Fruit fly (Drosophila melanogaster) whole organism, embryonic: ENCODE results near the gene Grip84.

Experiments
- Awh ChIP-seq: fragments of 200-800 bp; sonication (Bioruptor generic); IDR thresholded peaks from 2 replicates; pipeline ENCODE4, ENCODE4 v1.3.6; 2022; ENCODE audit warnings: missing biosample characterization, missing genetic modification characterization
- CG13287 ChIP-seq: fragments of 200-800 bp; sonication (Bioruptor generic); IDR thresholded peaks from 2 replicates; pipeline ENCODE4 v1.3.6; 2022; ENCODE audit warnings: missing biosample characterization, missing genetic modification characterization; ENCODE audit not compliant: partially characterized antibody
- CG13296 ChIP-seq: fragments of 200-800 bp; sonication (Bioruptor generic); optimal IDR thresholded peaks from 3 replicates; lab custom pipeline; 2018; ENCODE audit warnings: missing biosample characterization, mild to moderate bottlenecking, missing genetic modification characterization
- CG14860 ChIP-seq: fragments of 200-800 bp; sonication (Bioruptor generic); IDR thresholded peaks from 3 replicates; pipeline ENCODE4 v1.3.6; 2022; ENCODE audit warnings: missing biosample characterization, missing genetic modification characterization; ENCODE audit not compliant: partially characterized antibody
- CG15269 ChIP-seq: fragments of 200-800 bp; sonication (Bioruptor generic); optimal IDR thresholded peaks from 2 replicates; lab custom pipeline; 2018; ENCODE audit warnings: missing biosample characterization, mild to moderate bottlenecking, missing genetic modification characterization, moderate library complexity
- CG16779 ChIP-seq: fragments of 200-800 bp; sonication (Bioruptor generic); IDR thresholded peaks from 2 replicates; pipeline ENCODE4 v1.3.6; 2022; ENCODE audit warnings: missing biosample characterization, missing genetic modification characterization
- CG2129 ChIP-seq: fragments of 200-800 bp; sonication (Bioruptor generic); IDR thresholded peaks from 2 replicates; pipeline ENCODE4 v1.3.6; 2022; ENCODE audit warnings: missing biosample characterization, missing genetic modification characterization; ENCODE audit not compliant: partially characterized antibody
- CG34224 ChIP-seq: fragments of 200-800 bp; sonication (Bioruptor generic); IDR thresholded peaks from 3 replicates; pipeline ENCODE4 v1.3.6; 2022; ENCODE audit warnings: missing biosample characterization, missing genetic modification characterization; ENCODE audit not compliant: partially characterized antibody
- CG34376 ChIP-seq: fragments of 200-800 bp; sonication (Bioruptor generic); optimal IDR thresholded peaks from 2 replicates; lab custom pipeline; 2018; ENCODE audit warnings: missing biosample characterization, mild to moderate bottlenecking, missing genetic modification characterization
- CG3995 ChIP-seq: fragments of 200-800 bp; sonication (Bioruptor generic); optimal IDR thresholded peaks from 3 replicates; lab custom pipeline; 2016; ENCODE audit warnings: missing biosample characterization, missing genetic modification characterization
- CG4328 ChIP-seq: fragments of 200-800 bp; sonication (Bioruptor generic); optimal IDR thresholded peaks from 3 replicates; lab custom pipeline; 2017; ENCODE audit warnings: missing biosample characterization, missing genetic modification reagents, missing genetic modification characterization
- CG4820 ChIP-seq: fragments of 200-800 bp; sonication (Bioruptor generic); optimal IDR thresholded peaks from 3 replicates; lab custom pipeline; 2016; ENCODE audit warnings: missing biosample characterization, missing genetic modification characterization
- CG5245 ChIP-seq: fragments of 200-800 bp; sonication (Bioruptor generic); optimal IDR thresholded peaks from 3 replicates; lab custom pipeline; 2016; ENCODE audit warnings: missing biosample characterization, missing genetic modification characterization
- CG6654 ChIP-seq: fragments of 200-800 bp; sonication (Bioruptor generic); optimal IDR thresholded peaks from 2 replicates; lab custom pipeline; 2017; ENCODE audit warnings: missing biosample characterization, mild to moderate bottlenecking, missing genetic modification characterization
- CG6791 ChIP-seq: fragments of 200-800 bp; sonication (Bioruptor generic); IDR thresholded peaks from 3 replicates; pipeline ENCODE4 v1.3.6; 2022; ENCODE audit warnings: missing biosample characterization, missing genetic modification characterization; ENCODE audit not compliant: partially characterized antibody
- CG7357 ChIP-seq: fragments of 200-800 bp; sonication (Bioruptor generic); IDR thresholded peaks from 3 replicates; pipeline ENCODE4 v1.3.6; 2022; ENCODE audit warnings: missing biosample characterization, missing genetic modification characterization
- CG9437 ChIP-seq: fragments of 200-800 bp; sonication (Bioruptor generic); optimal IDR thresholded peaks from 2 replicates; lab custom pipeline; 2018; ENCODE audit warnings: missing biosample characterization, mild to moderate bottlenecking, missing genetic modification characterization
- CG9932 ChIP-seq: fragments of 200-800 bp; sonication (Bioruptor generic); IDR thresholded peaks from 2 replicates; pipeline ENCODE4 v1.3.6; 2022; ENCODE audit warnings: missing biosample characterization, missing genetic modification characterization
- CTCF ChIP-seq: fragments of 200-800 bp; sonication (Bioruptor generic); optimal IDR thresholded peaks from 2 replicates; lab custom pipeline; 2017; ENCODE audit warnings: missing biosample characterization, mild to moderate bottlenecking, missing genetic modification characterization, moderate library complexity
- D19B ChIP-seq: fragments of 200-800 bp; sonication (Bioruptor generic); optimal IDR thresholded peaks from 2 replicates; lab custom pipeline; 2017; ENCODE audit warnings: missing biosample characterization, mild to moderate bottlenecking, missing genetic modification characterization
- Dref ChIP-seq: fragments of 200-800 bp; sonication (Bioruptor generic); IDR thresholded peaks from 2 replicates; pipeline ENCODE4 v1.3.6; 2022; ENCODE audit warnings: missing biosample characterization, missing genetic modification characterization
- Hsf ChIP-seq: fragments of 200-800 bp; sonication (Bioruptor generic); optimal IDR thresholded peaks from 3 replicates; lab custom pipeline; 2016; ENCODE audit warnings: missing biosample characterization, missing genetic modification characterization
- Kr ChIP-seq: fragments of 200-800 bp; sonication (Bioruptor generic); optimal IDR thresholded peaks from 2 replicates; lab custom pipeline; 2017; ENCODE audit warnings: missing biosample characterization, mild to moderate bottlenecking, missing genetic modification characterization
- Myb ChIP-seq: fragments of 200-800 bp; sonication (Bioruptor generic); optimal IDR thresholded peaks from 2 replicates; lab custom pipeline; 2016; ENCODE audit warnings: missing biosample characterization, missing genetic modification characterization
- Neu2 ChIP-seq: fragments of 200-800 bp; sonication (Bioruptor generic); optimal IDR thresholded peaks from 3 replicates; lab custom pipeline; 2016; ENCODE audit warnings: missing biosample characterization, missing genetic modification characterization, borderline replicate concordance
- Nf-YC ChIP-seq: fragments of 200-800 bp; optimal IDR thresholded peaks from 3 replicates; lab custom pipeline; 2019; ENCODE audit warnings: missing biosample characterization, mild to moderate bottlenecking, missing genetic modification characterization, moderate library complexity
- Opbp ChIP-seq: fragments of 200-800 bp; sonication (Bioruptor generic); IDR thresholded peaks from 3 replicates; pipeline ENCODE4 v1.3.6; 2022; ENCODE audit warnings: missing biosample characterization, missing genetic modification characterization; ENCODE audit not compliant: partially characterized antibody
- Ravus ChIP-seq: fragments of 200-800 bp; sonication (Bioruptor generic); IDR thresholded peaks from 2 replicates; pipeline ENCODE4 v1.3.6; 2022; ENCODE audit warnings: missing biosample characterization, missing genetic modification characterization
- Sox100B ChIP-seq: fragments of 200-800 bp; sonication (Bioruptor generic); optimal IDR thresholded peaks from 3 replicates; lab custom pipeline; 2018; ENCODE audit warnings: missing biosample characterization, mild to moderate bottlenecking, missing genetic modification characterization
- chinmo ChIP-seq: fragments of 200-800 bp; sonication (Bioruptor generic); IDR thresholded peaks from 4 replicates; pipeline ENCODE4 v1.3.6; 2022; ENCODE audit warnings: missing biosample characterization, missing genetic modification characterization; ENCODE audit not compliant: partially characterized antibody
- ci ChIP-seq: fragments of 200-800 bp; sonication (Bioruptor generic); IDR thresholded peaks from 3 replicates; pipeline ENCODE4 v1.3.6; 2022; ENCODE audit warnings: missing biosample characterization, missing genetic modification characterization
- dimm ChIP-seq: fragments of 200-800 bp; sonication (Bioruptor generic); IDR thresholded peaks from 2 replicates; pipeline ENCODE4 v1.3.6; 2022; ENCODE audit warnings: missing biosample characterization, missing genetic modification characterization
- ems ChIP-seq: fragments of 200-800 bp; sonication (Bioruptor generic); optimal IDR thresholded peaks from 3 replicates; lab custom pipeline; 2016; ENCODE audit warnings: missing biosample characterization, missing genetic modification characterization
- eyg ChIP-seq: fragments of 200-800 bp; sonication (Bioruptor generic); optimal IDR thresholded peaks from 3 replicates; lab custom pipeline; 2016; ENCODE audit warnings: missing biosample characterization, missing genetic modification characterization
- jumu ChIP-seq: fragments of 200-800 bp; sonication (Bioruptor generic); optimal IDR thresholded peaks from 3 replicates; lab custom pipeline; 2016; ENCODE audit warnings: missing biosample characterization, missing genetic modification characterization
- kay ChIP-seq: fragments of 200-800 bp; sonication (Bioruptor generic); optimal IDR thresholded peaks from 2 replicates; lab custom pipeline; 2016; ENCODE audit warnings: missing biosample characterization, missing genetic modification characterization
- ken ChIP-seq: fragments of 200-800 bp; sonication (Bioruptor generic); IDR thresholded peaks from 3 replicates; pipeline ENCODE4 v1.3.6; 2022; ENCODE audit warnings: missing biosample characterization, missing genetic modification characterization
- kni ChIP-seq: fragments of 200-800 bp; sonication (Bioruptor generic); optimal IDR thresholded peaks from 3 replicates; lab custom pipeline; 2017; ENCODE audit warnings: mild to moderate bottlenecking, missing biosample characterization, missing genetic modification reagents, missing genetic modification characterization
- nerfin-2 ChIP-seq: fragments of 200-800 bp; sonication (Bioruptor generic); IDR thresholded peaks from 2 replicates; pipeline ENCODE4 v1.3.6; 2022; ENCODE audit warnings: missing biosample characterization, missing genetic modification characterization; ENCODE audit not compliant: partially characterized antibody
- oc ChIP-seq: fragments of 200-800 bp; sonication (Bioruptor generic); optimal IDR thresholded peaks from 2 replicates; lab custom pipeline; 2018; ENCODE audit warnings: missing biosample characterization, mild to moderate bottlenecking, missing genetic modification characterization, moderate library complexity
- ro ChIP-seq: fragments of 200-800 bp; sonication (Bioruptor generic); IDR thresholded peaks from 2 replicates; pipeline ENCODE4 v1.3.6; 2022; ENCODE audit warnings: missing biosample characterization, missing genetic modification characterization
- sc ChIP-seq, 3 experiments: fragments of >200 bp in 2 of 3; fragments of 200-800 bp in 1 of 3; sonication (Bioruptor generic) in 1 of 3; optimal IDR thresholded peaks; 2 replicates in 2 of 3; 3 replicates in 1 of 3; lab custom pipeline; 2017; ENCODE audit warnings: mild to moderate bottlenecking in 1 of 3, missing biosample characterization in 1 of 3, missing genetic modification characterization in 1 of 3, missing genetic modification reagents in 1 of 3
- sd ChIP-seq: fragments of 200-800 bp; sonication (Bioruptor generic); optimal IDR thresholded peaks from 3 replicates; lab custom pipeline; 2018; ENCODE audit warnings: missing biosample characterization, mild to moderate bottlenecking, missing genetic modification characterization, moderate library complexity
- sens ChIP-seq: fragments of 200-800 bp; sonication (Bioruptor generic); peaks from one replicate; lab custom pipeline; 2016; ENCODE audit warnings: missing biosample characterization, missing genetic modification characterization
- seq ChIP-seq: fragments of 200-800 bp; sonication (Bioruptor generic); IDR thresholded peaks from 2 replicates; pipeline ENCODE4 v1.3.6; 2022; ENCODE audit warnings: missing biosample characterization, missing genetic modification characterization
- sqz ChIP-seq: fragments of 200-800 bp; sonication (Bioruptor generic); optimal IDR thresholded peaks from 3 replicates; lab custom pipeline; 2018; ENCODE audit warnings: missing biosample characterization, mild to moderate bottlenecking, missing genetic modification characterization
- tgo ChIP-seq: fragments of 200-800 bp; sonication (Bioruptor generic); IDR thresholded peaks from 3 replicates; pipeline ENCODE4 v1.3.6; 2022; ENCODE audit warnings: missing biosample characterization, missing genetic modification characterization
- tio ChIP-seq: fragments of 200-800 bp; sonication (Bioruptor generic); optimal IDR thresholded peaks from 2 replicates; lab custom pipeline; 2017; ENCODE audit warnings: missing biosample characterization, missing genetic modification characterization, inconsistent platforms
- wek ChIP-seq: fragments of 200-800 bp; sonication (Bioruptor generic); optimal IDR thresholded peaks from 3 replicates; lab custom pipeline; 2018; ENCODE audit warnings: missing biosample characterization, mild to moderate bottlenecking, missing genetic modification characterization, moderate library complexity
- yki ChIP-seq: fragments of >200 bp; optimal IDR thresholded peaks from 3 replicates; lab custom pipeline; 2018

Gene Grip84

dm6 chrX:19608042-19608609 lies 42.6 kb upstream of the Grip84 start (continued):
- TF ChIP-seq CG13287 (GFP tag; lab: Robert Waterston, UW) = peak; percentile 60
- peak; percentile 78 for TF ChIP-seq sd
- no peak for TF ChIP-seq wek (GFP tag; lab: Kevin White, UChicago)
- peak; percentile 72 for TF ChIP-seq Awh (GFP tag; lab: Robert Waterston, UW)
- no peak for TF ChIP-seq ro (GFP tag; lab: Robert Waterston, UW)
- no peak for TF ChIP-seq CG9932
- TF ChIP-seq Neu2 (GFP tag; lab: Kevin White, UChicago) = no peak
- no peak for TF ChIP-seq CG4820 (GFP tag; lab: Kevin White, UChicago)
- TF ChIP-seq nerfin-2 (GFP tag; lab: Robert Waterston, UW) = peak; percentile 59
- TF ChIP-seq D19B (GFP tag; lab: Kevin White, UChicago) = no peak
- TF ChIP-seq CG34376 (GFP tag; lab: Kevin White, UChicago) = peak; percentile 86
- TF ChIP-seq CG15269 (tag; lab: Kevin White, UChicago) = no peak
- TF ChIP-seq Sox100B (GFP tag; lab: Kevin White, UChicago) = no peak
- no peak for TF ChIP-seq ems (GFP tag; lab: Kevin White, UChicago)
- TF ChIP-seq jumu = no peak
- no peak for TF ChIP-seq CG7357 (GFP tag; lab: Robert Waterston, UW)
- TF ChIP-seq Nf-YC (tag; lab: Kevin White, UChicago) = no peak
- no peak for TF ChIP-seq CG6654 (GFP tag; lab: Kevin White, UChicago)
- no peak for TF ChIP-seq CG3995 (GFP tag; lab: Kevin White, UChicago)
- TF ChIP-seq tio (GFP tag; lab: Kevin White, UChicago) = no peak
- TF ChIP-seq CG6791 (GFP tag; lab: Robert Waterston, UW) = peak; percentile 72; the same call in 2 of the 3 replicates
- no peak for TF ChIP-seq Myb (GFP tag; lab: Kevin White, UChicago)
- no peak for TF ChIP-seq eyg (GFP tag; lab: Kevin White, UChicago)
- TF ChIP-seq kni = peak; percentile 82
- no peak for TF ChIP-seq CG4328 (GFP tag; lab: Kevin White, UChicago)
- TF ChIP-seq Hsf (GFP tag; lab: Kevin White, UChicago) = no peak
- peak; percentile 55; the same call in 2 of the 3 replicates for TF ChIP-seq Opbp (GFP tag; lab: Robert Waterston, UW)
- TF ChIP-seq CG14860 = peak; percentile 56; the same call in 1 of the 3 replicates
- no peak for TF ChIP-seq CG9437 (GFP tag; lab: Kevin White, UChicago)
- no peak for TF ChIP-seq kay
- TF ChIP-seq ci (GFP tag; lab: Robert Waterston, UW) = 0 out of 3 replicates have a peak, but pooled peaks have one; percentile 52
- TF ChIP-seq CG16779 (GFP tag; lab: Robert Waterston, UW) = no peak
- TF ChIP-seq Ravus (GFP tag; lab: Robert Waterston, UW) = no peak
- TF ChIP-seq ken = no peak
- no peak for TF ChIP-seq yki (lab: Kevin White, UChicago)
- TF ChIP-seq CTCF (GFP tag; lab: Kevin White, UChicago) = no peak
- TF ChIP-seq CG5245 = no peak
- no peak for TF ChIP-seq sqz (GFP tag; lab: Kevin White, UChicago)
- peak; percentile 58 for TF ChIP-seq Dref (GFP tag; lab: Robert Waterston, UW)
- TF ChIP-seq tgo = no peak
- TF ChIP-seq CG13296 = peak; percentile 35
- TF ChIP-seq sc (optimal IDR thresholded peaks at IDR 0.05; lab: Kevin White, UChicago) = no peak
- TF ChIP-seq sc (GFP tag; optimal IDR thresholded peaks at IDR 0.05; lab: Kevin White, UChicago) = no peak
- no peak for TF ChIP-seq CG2129
- peak; percentile 24 for TF ChIP-seq oc (tag; lab: Kevin White, UChicago)
- TF ChIP-seq CG34224 (GFP tag; lab: Robert Waterston, UW) = peak; percentile 35; the same call in 2 of the 3 replicates
- TF ChIP-seq Kr = no peak
- no peak for TF ChIP-seq dimm (GFP tag; lab: Robert Waterston, UW)
- no peak for TF ChIP-seq seq
- TF ChIP-seq chinmo = peak; percentile 87; the same call in 1 of the 4 replicates
- TF ChIP-seq sens (GFP tag; lab: Kevin White, UChicago) = no peak
